Worm (Caenorhabditis elegans): ENCODE measurements around the gene set-17.

ce11 chrII:8896541-8896940 is 43.7 kb downstream of the set-17 start, which contains the start of gene lat-1:
- TF ChIP-seq ref-2 (tag; optimal IDR thresholded peaks at IDR 0.05), result no peak
- TF ChIP-seq ama-1 (optimal IDR thresholded peaks at IDR 0.05), result no peak

All from whole organism, late embryonic.